Fruit fly (Drosophila melanogaster): Measurements from ENCODE around the gene CG7985.

dm6 chr3R:18196622-18196990 lies 3.1 kb upstream of the CG7985 start:
- TF ChIP-seq Hr38 (GFP tag; optimal IDR thresholded peaks at IDR 0.05) (no peak), Smox (GFP tag; optimal IDR thresholded peaks at IDR 0.05) (no peak), achi (GFP tag; optimal IDR thresholded peaks at IDR 0.05) (no peak), Hr4 (GFP tag; optimal IDR thresholded peaks at IDR 0.05) (no peak), cyc (GFP tag; optimal IDR thresholded peaks at IDR 0.05) (no peak), dsx (GFP tag; optimal IDR thresholded peaks at IDR 0.05; ENCODE audit: poor library complexity, severe bottlenecking) (no peak), CG6854 (GFP tag; optimal IDR thresholded peaks at IDR 0.05) (no peak), Hr39 (GFP tag; optimal IDR thresholded peaks at IDR 0.05) (no peak), vri (GFP tag; optimal IDR thresholded peaks at IDR 0.05) (no peak), fd85E (GFP tag; optimal IDR thresholded peaks at IDR 0.05) (no peak)

Data from whole organism, prepupa.